Fruit fly (Drosophila melanogaster): ENCODE measurements around the gene CG42823.
A peak's percentile ranks its signal among the peaks of the same experiment; 100 is the strongest.

- TF ChIP-seq salr (GFP tag; optimal IDR thresholded peaks at IDR 0.05) (no peak), Gug (GFP tag; IDR thresholded peaks at IDR 0.05) (no peak), lz (GFP tag; optimal IDR thresholded peaks at IDR 0.05) (peak; percentile 53), CG6276 (GFP tag; optimal IDR thresholded peaks at IDR 0.05) (no peak), svp (GFP tag) (no peak), OdsH (GFP tag; optimal IDR thresholded peaks at IDR 0.05) (peak; percentile 45), fd85E (GFP tag; optimal IDR thresholded peaks at IDR 0.05) (no peak), Sox14 (GFP tag; optimal IDR thresholded peaks at IDR 0.05) (peak; percentile 54), CG10631 (GFP tag; optimal IDR thresholded peaks at IDR 0.05) (peak; percentile 28), CG10669 (GFP tag; optimal IDR thresholded peaks at IDR 0.05) (no peak)
These were observed 3.6 kb downstream of the CG42823 start for dm6 chr3R:17401289-17401752.

Data from whole organism, prepupa.